Fruit fly (Drosophila melanogaster) Kc167 (cell line): ENCODE measurements around the gene RpL7A.

Source experiments
- Myc ChIP-seq: fragments of >200 bp; optimal IDR thresholded peaks from 2 replicates; lab custom pipeline; 2017; ENCODE audit warnings: missing external identifiers
- psq ChIP-seq: fragments of >200 bp; optimal IDR thresholded peaks from 2 replicates; lab custom pipeline; 2017; ENCODE audit warnings: missing external identifiers

DNA sequence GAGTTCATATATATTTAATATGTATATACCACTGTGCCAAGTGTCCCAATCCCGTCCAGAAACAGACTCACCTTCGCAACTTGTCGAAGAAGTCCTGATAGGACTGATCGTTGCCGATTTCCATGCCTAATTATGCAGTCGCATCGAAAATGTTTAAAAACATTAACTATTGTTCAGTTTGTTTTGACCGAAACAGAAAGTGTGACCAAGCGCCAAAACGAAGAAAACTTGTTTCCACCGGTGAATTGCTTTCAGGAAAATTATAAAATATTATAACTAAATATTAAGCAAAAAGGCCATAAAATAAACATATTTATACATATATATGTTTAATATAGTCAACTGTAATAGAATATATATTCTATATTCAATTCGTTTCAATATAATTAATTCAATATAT is 5.5 kb downstream of the RpL7A start, which contains the start of gene CG3342:
- TF ChIP-seq psq (lab: Kevin White, UChicago) (no peak), Myc (lab: Kevin White, UChicago) (no peak)
